Fruit fly (Drosophila melanogaster) whole organism, adult: ENCODE results near the gene Yp2.

Experiments used
- CG5204 ChIP-seq: fragments of 200-800 bp; sonication (Bioruptor generic); optimal IDR thresholded peaks from 2 replicates; lab custom pipeline; 2016; ENCODE audit warnings: missing biosample characterization, missing genetic modification characterization
- CG7101 ChIP-seq: fragments of 200-800 bp; sonication (Bioruptor generic); optimal IDR thresholded peaks from 2 replicates; lab custom pipeline; 2018; ENCODE audit warnings: missing biosample characterization, mild to moderate bottlenecking, missing genetic modification characterization, moderate library complexity
- bab1 ChIP-seq: fragments of 200-800 bp; sonication (Bioruptor generic); optimal IDR thresholded peaks from 3 replicates; lab custom pipeline; 2019; ENCODE audit warnings: missing biosample characterization, mild to moderate bottlenecking, missing genetic modification characterization, moderate library complexity
- cnc ChIP-seq, 2 experiments: fragments of >200 bp; optimal IDR thresholded peaks; 2 replicates each; lab custom pipeline; 2017
- tj ChIP-seq: fragments of 200-800 bp; sonication (Bioruptor generic); optimal IDR thresholded peaks from 3 replicates; lab custom pipeline; 2017; ENCODE audit warnings: missing biosample characterization, mild to moderate bottlenecking, missing genetic modification characterization, moderate library complexity

DNA sequence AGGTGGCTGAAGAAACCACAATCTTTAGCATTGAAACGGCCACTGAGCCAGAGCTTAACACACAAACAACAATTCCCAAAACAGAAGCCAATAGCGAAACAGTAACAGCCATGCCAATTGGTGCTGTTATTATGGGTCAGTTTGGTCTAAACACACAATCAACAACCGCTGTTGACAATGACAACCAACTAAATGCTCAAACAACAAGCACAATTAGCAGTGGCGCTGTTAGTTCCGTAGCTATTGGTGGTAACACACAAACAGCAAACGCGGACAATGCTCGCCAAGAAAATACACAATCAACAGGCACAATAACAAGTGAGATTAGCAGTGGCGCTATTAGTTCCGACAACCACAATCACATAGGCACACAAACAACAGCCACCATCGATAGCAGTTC is 8.6 kb downstream of the Yp2 start:
- TF ChIP-seq CG5204 (GFP tag; lab: Kevin White, UChicago) (no peak), CG7101 (tag; lab: Kevin White, UChicago) (no peak), cnc (optimal IDR thresholded peaks at IDR 0.05; lab: Kevin White, UChicago) (no peak), bab1 (GFP tag; lab: Kevin White, UChicago) (no peak), tj (no peak)
